Worm (Caenorhabditis elegans) whole organism, L2 larva: ENCODE results near the gene myrf-1.

Experiments
- Y55F3AM.14 ChIP-seq: fragments of 200-800 bp; sonication (Bioruptor generic); optimal IDR thresholded peaks from 2 replicates; lab custom pipeline; 2018; ENCODE audit warnings: mild to moderate bottlenecking, missing genetic modification characterization, missing compliant biosample characterization
- ZK546.5 ChIP-seq: sonication (generic microtip); optimal IDR thresholded peaks from 2 replicates; lab custom pipeline; 2017; ENCODE audit warnings: missing biosample characterization, missing genetic modification characterization
- ceh-16 ChIP-seq: fragments of 150-350 bp; optimal IDR thresholded peaks from 2 replicates; lab custom pipeline; 2014; ENCODE audit warnings: missing biosample characterization, missing genetic modification characterization
- egl-27 ChIP-seq: sonication (generic microtip); optimal IDR thresholded peaks from 3 replicates; lab custom pipeline; 2017; ENCODE audit warnings: missing biosample characterization, missing genetic modification reagents, missing genetic modification characterization
- lin-11 ChIP-seq: fragments of 150-350 bp; sonication (generic microtip); optimal IDR thresholded peaks from 2 replicates; lab custom pipeline; 2014; ENCODE audit warnings: missing biosample characterization, missing genetic modification characterization, inconsistent platforms, mixed read lengths
- lin-13 ChIP-seq: fragments of 150-350 bp; optimal IDR thresholded peaks from 2 replicates; lab custom pipeline; 2014; ENCODE audit warnings: missing biosample characterization, missing genetic modification reagents, missing genetic modification characterization
- mab-5 ChIP-seq: fragments of 150-350 bp; optimal IDR thresholded peaks from 2 replicates; lab custom pipeline; 2014; ENCODE audit warnings: missing biosample characterization, missing genetic modification characterization
- mdl-1 ChIP-seq, 2 experiments: fragments of 150-350 bp in 1 of 2; sonication (generic microtip) in 1 of 2; optimal IDR thresholded peaks; 2 replicates each; lab custom pipeline; 2017; ENCODE audit warnings: missing biosample characterization in 2 of 2, missing genetic modification characterization in 2 of 2
- skn-1 ChIP-seq: sonication (generic microtip); optimal IDR thresholded peaks from 2 replicates; lab custom pipeline; 2017; ENCODE audit warnings: missing biosample characterization, missing genetic modification characterization
- unc-62 ChIP-seq: fragments of 150-350 bp; optimal IDR thresholded peaks from 2 replicates; lab custom pipeline; 2014; ENCODE audit warnings: missing biosample characterization, missing genetic modification reagents, missing genetic modification characterization

DNA sequence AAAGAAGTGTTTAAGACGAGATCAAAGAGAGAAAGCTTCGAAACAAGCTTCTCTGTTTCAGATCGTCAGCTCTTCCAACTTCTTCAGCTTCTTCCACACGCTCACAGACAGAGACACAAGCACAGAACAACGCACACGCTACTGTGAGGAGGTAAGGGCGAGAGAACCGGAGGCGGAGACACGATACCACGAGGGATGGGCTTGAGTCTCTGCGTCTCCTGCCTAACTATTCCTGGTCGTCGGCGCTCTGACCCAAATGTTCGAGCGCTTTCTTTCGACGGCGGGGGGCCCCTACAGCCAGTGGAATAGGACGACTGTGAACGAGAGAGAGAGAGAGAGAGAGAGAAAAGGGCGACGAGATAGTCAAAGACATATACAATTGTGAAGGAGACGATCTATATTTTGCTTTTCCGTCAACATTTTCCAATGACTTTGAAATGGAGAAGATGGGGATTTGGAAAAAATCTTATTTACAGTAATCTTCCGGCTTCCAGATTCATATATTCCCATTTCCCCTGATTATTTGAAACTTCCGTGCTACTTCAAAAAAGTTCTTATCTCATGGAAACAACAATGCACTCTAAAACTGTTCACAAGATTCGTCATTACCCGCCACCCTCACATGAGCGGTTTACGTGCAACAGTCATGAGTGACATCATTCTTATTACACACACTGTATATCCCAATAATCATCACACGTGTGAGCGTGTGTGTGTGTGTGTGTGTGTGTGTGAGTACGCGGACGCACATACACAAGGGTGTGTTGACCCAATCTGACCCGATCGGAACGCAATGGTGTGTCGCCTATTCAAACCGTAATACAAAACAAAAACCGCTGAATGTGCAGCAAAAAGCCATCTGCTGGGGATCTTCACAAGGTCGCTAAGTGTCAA, 46.7 kb upstream of the myrf-1 start:
- TF ChIP-seq egl-27 (tag; lab: Kevin White, UChicago), result peak; percentile 89
- peak; percentile 57 for TF ChIP-seq Y55F3AM.14
- peak; percentile 86 for TF ChIP-seq lin-13 (GFP tag; lab: Kevin White, UChicago)
- peak; percentile 93 for TF ChIP-seq mdl-1 (tag; optimal IDR thresholded peaks at IDR 0.05; lab: Kevin White, UChicago)
- TF ChIP-seq unc-62 (GFP tag; lab: Kevin White, UChicago), result no peak
- TF ChIP-seq ceh-16, result peak; percentile 80
- TF ChIP-seq lin-11 (tag; lab: Kevin White, UChicago), result peak; percentile 93
- peak; percentile 82 for TF ChIP-seq mab-5 (tag; lab: Kevin White, UChicago)
- no peak for TF ChIP-seq skn-1 (tag; lab: Kevin White, UChicago)
- no peak for TF ChIP-seq ZK546.5 (tag; lab: Kevin White, UChicago)
